Fruit fly (Drosophila melanogaster): ENCODE data around the gene eag.

The eag gene

dm6 chrX:15023826-15024545, 68.7 kb downstream of the eag start, which contains the start of gene be (continued):
- TF ChIP-seq Ssrp (tag; optimal IDR thresholded peaks at IDR 0.05) (peak; percentile 78), D19A (tag; optimal IDR thresholded peaks at IDR 0.05) (peak; percentile 57), lmd (GFP tag; IDR thresholded peaks at IDR 0.05) (peak; percentile 75), CG12391 (tag; optimal IDR thresholded peaks at IDR 0.05) (peak; percentile 88), CG15696 (tag; optimal IDR thresholded peaks at IDR 0.05) (peak; percentile 76), inv (GFP tag; IDR thresholded peaks at IDR 0.05; ENCODE audit: partially characterized antibody) (no peak), CG9437 (GFP tag; optimal IDR thresholded peaks at IDR 0.05) (peak; percentile 85), ap (GFP tag; IDR thresholded peaks at IDR 0.05) (no peak), HLH4C (GFP tag; IDR thresholded peaks at IDR 0.05; ENCODE audit: partially characterized antibody) (no peak), NC2β (GFP tag; optimal IDR thresholded peaks at IDR 0.05) (no peak), hkb (optimal IDR thresholded peaks at IDR 0.05) (no peak), hkb (GFP tag; IDR thresholded peaks at IDR 0.05) (0 out of 2 replicates have a peak, but pooled peaks have one; percentile 26), wdn (GFP tag; IDR thresholded peaks at IDR 0.05) (peak; percentile 57; the same call in 1 of the 2 replicates), disco-r (GFP tag; optimal IDR thresholded peaks at IDR 0.05) (no peak), CG8089 (GFP tag; optimal IDR thresholded peaks at IDR 0.05) (no peak), CG17802 (tag; optimal IDR thresholded peaks at IDR 0.05) (no peak), chif (GFP tag; optimal IDR thresholded peaks at IDR 0.05) (no peak), yki (optimal IDR thresholded peaks at IDR 0.05) (peak; percentile 11), CG32532 (GFP tag; IDR thresholded peaks at IDR 0.05) (peak; percentile 71), prd (optimal IDR thresholded peaks at IDR 0.05) (no peak), prd (GFP tag; IDR thresholded peaks at IDR 0.05) (peak; percentile 64), h (optimal IDR thresholded peaks at IDR 0.05) (no peak), croc (GFP tag; conservative IDR thresholded peaks at IDR 0.05) (peak; percentile 60), BEAF-32 (GFP tag; optimal IDR thresholded peaks at IDR 0.05) (no peak), wek (GFP tag; optimal IDR thresholded peaks at IDR 0.05) (no peak), pzg (GFP tag; optimal IDR thresholded peaks at IDR 0.05) (no peak), CG11504 (tag; optimal IDR thresholded peaks at IDR 0.05) (peak; percentile 88), CG17612 (GFP tag; IDR thresholded peaks at IDR 0.05) (no peak), CG6689 (GFP tag; IDR thresholded peaks at IDR 0.05) (peak; percentile 74), Hmr (GFP tag; optimal IDR thresholded peaks at IDR 0.05) (peak; percentile 48), corto (GFP tag; optimal IDR thresholded peaks at IDR 0.05) (peak; percentile 35), Hr39 (optimal IDR thresholded peaks at IDR 0.05) (no peak), CG30020 (tag; optimal IDR thresholded peaks at IDR 0.05) (peak; percentile 69), Opbp (GFP tag; IDR thresholded peaks at IDR 0.05; ENCODE audit: partially characterized antibody) (no peak), Xrp1 (GFP tag; IDR thresholded peaks at IDR 0.05) (peak; percentile 72), CG10565 (GFP tag; optimal IDR thresholded peaks at IDR 0.05) (no peak), nerfin-2 (GFP tag; IDR thresholded peaks at IDR 0.05; ENCODE audit: partially characterized antibody) (no peak), pros (GFP tag; optimal IDR thresholded peaks at IDR 0.05) (peak; percentile 16), CG16863 (GFP tag; optimal IDR thresholded peaks at IDR 0.05) (no peak), cg (GFP tag; optimal IDR thresholded peaks at IDR 0.05) (no peak), Gug (GFP tag; IDR thresholded peaks at IDR 0.05) (no peak; the same call in 3 of the 4 replicates), CG10366 (GFP tag; IDR thresholded peaks at IDR 0.05) (no peak; the same call in 1 of the 2 replicates), D (optimal IDR thresholded peaks at IDR 0.05) (no peak), D (GFP tag; optimal IDR thresholded peaks at IDR 0.05) (peak; percentile 42), Scr (GFP tag; IDR thresholded peaks at IDR 0.05; ENCODE audit: partially characterized antibody) (no peak), CG17385 (GFP tag; optimal IDR thresholded peaks at IDR 0.05) (peak; percentile 75), salm (tag; optimal IDR thresholded peaks at IDR 0.05) (no peak), MBD-R2 (GFP tag; IDR thresholded peaks at IDR 0.05) (no peak), cato (GFP tag; optimal IDR thresholded peaks at IDR 0.05; ENCODE audit: borderline replicate concordance) (peak; percentile 18), vvl (GFP tag; IDR thresholded peaks at IDR 0.05) (peak; percentile 56), CG11456 (GFP tag; IDR thresholded peaks at IDR 0.05) (peak; percentile 41; the same call in 2 of the 3 replicates)
